Worm (Caenorhabditis elegans) whole organism, late embryonic: ENCODE results near the gene T24C4.2.

Experiments used
- ceh-48 ChIP-seq: sonication (generic microtip); optimal IDR thresholded peaks from 2 replicates; lab custom pipeline; 2016; ENCODE audit warnings: missing genetic modification characterization, inconsistent platforms, missing compliant biosample characterization
- nfya-1 ChIP-seq: sonication (generic microtip); optimal IDR thresholded peaks from 2 replicates; lab custom pipeline; 2017; ENCODE audit warnings: missing genetic modification characterization, mild to moderate bottlenecking, missing compliant biosample characterization, antibody characterized with exemption, moderate library complexity
- zip-5 ChIP-seq: sonication (generic microtip); optimal IDR thresholded peaks from 2 replicates; lab custom pipeline; 2016; ENCODE audit warnings: missing genetic modification characterization, missing compliant biosample characterization

ce11 chrIII:832855-833504, 36.8 kb downstream of the T24C4.2 start, which contains the start of gene zip-2:
- TF ChIP-seq zip-5 (no peak), nfya-1 (no peak), ceh-48 (tag; lab: Kevin White, UChicago) (no peak)
